Worm (Caenorhabditis elegans): ENCODE measurements around the gene srh-48.

DNA sequence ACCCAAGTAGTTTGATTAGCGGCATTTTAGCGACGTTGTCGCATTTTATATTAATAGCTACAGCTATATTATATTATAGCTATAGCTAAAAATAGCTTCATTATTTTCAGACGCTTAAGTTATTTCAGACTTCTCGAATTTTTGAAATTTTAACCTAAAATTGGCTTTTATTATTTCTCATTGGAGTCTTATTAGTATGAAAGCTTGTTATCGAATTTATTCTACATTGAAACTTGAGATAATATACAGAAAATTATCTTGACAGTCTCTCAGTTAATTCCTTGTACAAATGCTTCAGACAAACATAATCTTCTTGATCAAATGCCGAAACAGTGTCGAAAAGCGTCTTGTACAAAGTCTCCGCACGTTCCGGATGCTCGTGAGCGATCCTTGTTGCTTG is at the start of gene srh-48:
- TF ChIP-seq mdl-1 (tag; optimal IDR thresholded peaks at IDR 0.05), result no peak
- no peak for TF ChIP-seq ceh-90 (tag; optimal IDR thresholded peaks at IDR 0.05)
- TF ChIP-seq pqm-1 (tag; optimal IDR thresholded peaks at IDR 0.05), result no peak
- TF ChIP-seq mab-9 (GFP tag; IDR thresholded peaks at IDR 0.05), result no peak
- TF ChIP-seq nhr-237 (tag; optimal IDR thresholded peaks at IDR 0.05), result no peak
- TF ChIP-seq ama-1 (optimal IDR thresholded peaks at IDR 0.05), result no peak
- no peak for TF ChIP-seq snpc-4 (tag; optimal IDR thresholded peaks at IDR 0.05)
- no peak for TF ChIP-seq lin-39 (tag; optimal IDR thresholded peaks at IDR 0.05)
- no peak for TF ChIP-seq efl-1 (optimal IDR thresholded peaks at IDR 0.05)
- TF ChIP-seq efl-1 (GFP tag; optimal IDR thresholded peaks at IDR 0.05 in 1 of 2), result no peak
- TF ChIP-seq aly-2 (tag; optimal IDR thresholded peaks at IDR 0.05), result no peak
- TF ChIP-seq nhr-11 (tag; optimal IDR thresholded peaks at IDR 0.05), result no peak
- no peak for TF ChIP-seq dsc-1 (tag; optimal IDR thresholded peaks at IDR 0.05)
- TF ChIP-seq nhr-76 (tag; optimal IDR thresholded peaks at IDR 0.05), result no peak
